Worm (Caenorhabditis elegans): Measurements from ENCODE around the gene K09H11.11.

DNA sequence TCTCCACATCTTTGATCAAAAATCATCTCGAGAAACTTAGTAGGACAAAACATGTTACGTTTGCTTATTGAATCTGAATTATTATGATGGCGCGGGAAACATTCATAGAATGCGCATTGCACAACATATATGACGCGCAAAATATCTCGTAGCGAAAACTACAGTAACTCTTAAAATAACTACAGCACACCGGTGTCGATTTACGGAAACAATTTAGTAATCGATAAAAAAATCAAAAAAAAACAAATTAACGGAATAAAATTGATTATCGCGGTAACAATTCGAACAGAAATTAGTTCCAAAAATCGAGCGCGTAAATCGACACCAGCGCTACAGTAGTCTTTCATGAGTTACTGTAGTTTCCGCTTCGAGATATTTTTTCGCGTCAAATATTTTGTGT, 33.0 kb downstream of the K09H11.11 start:
- TF ChIP-seq egl-27 (tag; optimal IDR thresholded peaks at IDR 0.05) (no peak), unc-86 (tag; optimal IDR thresholded peaks at IDR 0.05) (no peak), lin-35 (GFP tag; optimal IDR thresholded peaks at IDR 0.05) (no peak), nhr-71 (tag; optimal IDR thresholded peaks at IDR 0.05) (no peak), tlp-1 (tag; optimal IDR thresholded peaks at IDR 0.05) (no peak), ces-1 (GFP tag; optimal IDR thresholded peaks at IDR 0.05) (no peak), skn-1 (tag; optimal IDR thresholded peaks at IDR 0.05) (no peak), lin-15B (tag; optimal IDR thresholded peaks at IDR 0.05) (no peak), nhr-76 (tag; optimal IDR thresholded peaks at IDR 0.05) (no peak), fkh-10 (GFP tag; optimal IDR thresholded peaks at IDR 0.05) (no peak), mdl-1 (tag; optimal IDR thresholded peaks at IDR 0.05) (no peak)

Measured in whole organism, L1 larva.